Worm (Caenorhabditis elegans) whole organism, late embryonic: ENCODE data around the gene F09D12.2.

ENCODE experiments used
- K02D7.2 ChIP-seq: sonication (generic microtip); optimal IDR thresholded peaks from 2 replicates; lab custom pipeline; 2017; ENCODE audit warnings: mild to moderate bottlenecking, missing genetic modification characterization, missing compliant biosample characterization
- ceh-2 ChIP-seq: sonication (generic microtip); optimal IDR thresholded peaks from 2 replicates; lab custom pipeline; 2016; ENCODE audit warnings: missing genotype, missing genetic modification characterization, missing compliant biosample characterization
- ceh-48 ChIP-seq: sonication (generic microtip); optimal IDR thresholded peaks from 2 replicates; lab custom pipeline; 2016; ENCODE audit warnings: missing genetic modification characterization, inconsistent platforms, missing compliant biosample characterization
- ceh-6 ChIP-seq: fragments of 200-800 bp; sonication (Bioruptor generic); optimal IDR thresholded peaks from 2 replicates; lab custom pipeline; 2018; ENCODE audit warnings: mild to moderate bottlenecking, missing genetic modification characterization, missing compliant biosample characterization
- ceh-9 ChIP-seq: sonication (generic microtip); optimal IDR thresholded peaks from 2 replicates; lab custom pipeline; 2016; ENCODE audit warnings: mild to moderate bottlenecking, missing genetic modification characterization, inconsistent platforms, missing compliant biosample characterization
- che-1 ChIP-seq: sonication (generic microtip); optimal IDR thresholded peaks from 2 replicates; lab custom pipeline; 2016; ENCODE audit warnings: mild to moderate bottlenecking, missing genetic modification characterization, missing compliant biosample characterization
- ets-4 ChIP-seq: sonication (generic microtip); optimal IDR thresholded peaks from 2 replicates; lab custom pipeline; 2016; ENCODE audit warnings: missing genetic modification characterization, missing compliant biosample characterization
- madf-2 ChIP-seq: sonication (generic microtip); optimal IDR thresholded peaks from 2 replicates; lab custom pipeline; 2017; ENCODE audit warnings: missing genetic modification characterization, missing compliant biosample characterization
- nhr-11 ChIP-seq: fragments of 150-350 bp; optimal IDR thresholded peaks from 2 replicates; lab custom pipeline; 2014; ENCODE audit warnings: missing biosample characterization, missing genetic modification characterization
- npax-4 ChIP-seq: sonication (generic microtip); optimal IDR thresholded peaks from 2 replicates; lab custom pipeline; 2016; ENCODE audit warnings: missing genetic modification characterization, missing compliant biosample characterization
- odd-2 ChIP-seq: sonication (generic microtip); optimal IDR thresholded peaks from 2 replicates; lab custom pipeline; 2017; ENCODE audit warnings: antibody characterized with exemption, mild to moderate bottlenecking, missing genetic modification characterization, missing compliant biosample characterization
- pag-3 ChIP-seq: sonication (generic microtip); optimal IDR thresholded peaks from 2 replicates; lab custom pipeline; 2016; ENCODE audit warnings: missing compliant biosample characterization, missing genetic modification characterization, borderline replicate concordance
- pqm-1 ChIP-seq: sonication (generic microtip); optimal IDR thresholded peaks from 2 replicates; lab custom pipeline; 2016; ENCODE audit warnings: missing genetic modification characterization, missing compliant biosample characterization

DNA sequence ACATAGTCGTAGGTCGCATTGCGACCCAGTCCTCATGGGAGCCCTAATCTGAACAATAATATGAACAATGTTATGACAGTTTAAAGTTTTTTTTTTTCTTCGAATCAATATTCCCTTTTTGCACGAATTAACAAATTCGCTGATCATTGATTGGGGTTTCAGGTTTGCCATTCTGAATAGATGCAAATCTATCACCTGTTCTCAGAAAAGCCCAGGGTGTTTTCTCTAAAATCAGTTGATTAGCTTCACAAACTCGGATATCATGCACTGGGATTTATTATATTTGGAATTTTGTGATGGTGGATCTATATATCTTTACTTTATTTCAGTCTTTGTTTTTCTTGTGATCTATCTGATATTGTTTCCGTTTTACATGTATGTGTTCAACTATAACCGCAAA, 9.3 kb upstream of the F09D12.2 start, which contains the start of gene srz-23:
- no peak for TF ChIP-seq pag-3
- no peak for TF ChIP-seq ceh-9 (tag; lab: Kevin White, UChicago)
- TF ChIP-seq ceh-2 (tag; lab: Kevin White, UChicago) = no peak
- TF ChIP-seq ceh-6 (GFP tag; lab: Kevin White, UChicago) = no peak
- TF ChIP-seq pqm-1 (tag; lab: Kevin White, UChicago) = no peak
- TF ChIP-seq npax-4 (tag; lab: Kevin White, UChicago) = no peak
- no peak for TF ChIP-seq ets-4 (tag; lab: Kevin White, UChicago)
- TF ChIP-seq ceh-48 (tag; lab: Kevin White, UChicago) = no peak
- TF ChIP-seq che-1 (tag; lab: Kevin White, UChicago) = no peak
- TF ChIP-seq odd-2 (tag; lab: Kevin White, UChicago) = no peak
- TF ChIP-seq madf-2 (tag; lab: Kevin White, UChicago) = no peak
- no peak for TF ChIP-seq K02D7.2
- TF ChIP-seq nhr-11 (tag; lab: Kevin White, UChicago) = no peak
